Fruit fly (Drosophila melanogaster) whole organism, embryonic: ENCODE results near the gene Vsx2.
A peak's percentile ranks its signal among the peaks of the same experiment; 100 is the strongest.

Experiments
- CG10147 ChIP-seq: fragments of 200-800 bp; sonication (Bioruptor generic); optimal IDR thresholded peaks from 2 replicates; lab custom pipeline; 2019; ENCODE audit warnings: missing biosample characterization, mild to moderate bottlenecking, missing genetic modification characterization, moderate library complexity
- CG10979 ChIP-seq: fragments of 200-800 bp; sonication (Bioruptor generic); optimal IDR thresholded peaks from 2 replicates; lab custom pipeline; 2018; ENCODE audit warnings: missing biosample characterization, mild to moderate bottlenecking, missing genetic modification characterization, moderate library complexity
- CG11723 ChIP-seq: fragments of 200-800 bp; sonication (Bioruptor generic); optimal IDR thresholded peaks from 2 replicates; lab custom pipeline; 2017; ENCODE audit warnings: missing biosample characterization, mild to moderate bottlenecking, missing genetic modification characterization
- CG12299 ChIP-seq: fragments of 200-800 bp; sonication (Bioruptor generic); optimal IDR thresholded peaks from 2 replicates; lab custom pipeline; 2018; ENCODE audit warnings: missing biosample characterization, mild to moderate bottlenecking, missing genetic modification characterization
- CG13775 ChIP-seq: fragments of 200-800 bp; sonication (Bioruptor generic); optimal IDR thresholded peaks from 3 replicates; lab custom pipeline; 2017; ENCODE audit warnings: missing biosample characterization, mild to moderate bottlenecking, missing genetic modification characterization
- CG13894 ChIP-seq: fragments of 200-800 bp; sonication (Bioruptor generic); optimal IDR thresholded peaks from 3 replicates; lab custom pipeline; 2018; ENCODE audit warnings: missing biosample characterization, mild to moderate bottlenecking, missing genetic modification characterization, moderate library complexity
- CG15073 ChIP-seq: fragments of 200-800 bp; sonication (Bioruptor generic); optimal IDR thresholded peaks from 2 replicates; lab custom pipeline; 2016; ENCODE audit warnings: missing biosample characterization, missing genetic modification characterization
- CG16815 ChIP-seq: fragments of 200-800 bp; sonication (Bioruptor generic); optimal IDR thresholded peaks from 3 replicates; lab custom pipeline; 2017; ENCODE audit warnings: missing biosample characterization, mild to moderate bottlenecking, missing genetic modification characterization
- CG17328 ChIP-seq: fragments of 200-800 bp; sonication (Bioruptor generic); IDR thresholded peaks from 2 replicates; pipeline ENCODE4 v1.3.6; 2022; ENCODE audit warnings: missing biosample characterization, missing genetic modification characterization
- CG17568 ChIP-seq: fragments of 200-800 bp; sonication (Bioruptor generic); optimal IDR thresholded peaks from 2 replicates; lab custom pipeline; 2018; ENCODE audit warnings: missing biosample characterization, mild to moderate bottlenecking, missing genetic modification characterization, moderate library complexity
- CG18262 ChIP-seq: fragments of 200-800 bp; optimal IDR thresholded peaks from 3 replicates; lab custom pipeline; 2019; ENCODE audit warnings: missing biosample characterization, mild to moderate bottlenecking, missing genetic modification characterization, moderate library complexity
- CG30431 ChIP-seq: fragments of 200-800 bp; sonication (Bioruptor generic); optimal IDR thresholded peaks from 2 replicates; lab custom pipeline; 2017; ENCODE audit warnings: missing biosample characterization, missing genetic modification characterization
- CG31441 ChIP-seq: fragments of 200-800 bp; sonication (Bioruptor generic); IDR thresholded peaks from 2 replicates; pipeline ENCODE4 v1.3.6; 2022; ENCODE audit warnings: missing biosample characterization, missing genetic modification characterization
- CG4360 ChIP-seq: fragments of 200-800 bp; sonication (Bioruptor generic); IDR thresholded peaks from 2 replicates; pipeline ENCODE4 v1.3.6; 2022; ENCODE audit warnings: missing biosample characterization, missing genetic modification characterization
- CG5245 ChIP-seq: fragments of 200-800 bp; sonication (Bioruptor generic); optimal IDR thresholded peaks from 3 replicates; lab custom pipeline; 2016; ENCODE audit warnings: missing biosample characterization, missing genetic modification characterization
- CG9797 ChIP-seq: fragments of 200-800 bp; sonication (Bioruptor generic); optimal IDR thresholded peaks from 3 replicates; lab custom pipeline; 2018; ENCODE audit warnings: missing biosample characterization, mild to moderate bottlenecking, missing genetic modification characterization
- CTCF ChIP-seq: fragments of 200-800 bp; sonication (Bioruptor generic); optimal IDR thresholded peaks from 2 replicates; lab custom pipeline; 2017; ENCODE audit warnings: missing biosample characterization, mild to moderate bottlenecking, missing genetic modification characterization, moderate library complexity
- Chrac-16 ChIP-seq: fragments of 200-800 bp; sonication (Bioruptor generic); optimal IDR thresholded peaks from 3 replicates; lab custom pipeline; 2016; ENCODE audit warnings: missing biosample characterization, missing genetic modification characterization
- Dbx ChIP-seq: fragments of 200-800 bp; sonication (Bioruptor generic); IDR thresholded peaks from 3 replicates; pipeline ENCODE4 v1.3.6; 2022; ENCODE audit warnings: missing biosample characterization, missing genetic modification characterization
- Doc2 ChIP-seq: fragments of 200-800 bp; sonication (Bioruptor generic); IDR thresholded peaks from 2 replicates; pipeline ENCODE4 v1.3.6; 2022; ENCODE audit warnings: missing biosample characterization, missing genetic modification characterization
- Eip74EF ChIP-seq, 2 experiments: fragments of 200-800 bp in 1 of 2; fragments of >200 bp in 1 of 2; sonication (Bioruptor generic) in 1 of 2; optimal IDR thresholded peaks; 2 replicates each; lab custom pipeline; 2017 to 2019; ENCODE audit warnings: missing biosample characterization in 2 of 2, missing genetic modification characterization in 2 of 2, mild to moderate bottlenecking in 1 of 2, moderate library complexity in 1 of 2
- Elba2 ChIP-seq: fragments of 200-800 bp; sonication (Bioruptor generic); optimal IDR thresholded peaks from 3 replicates; lab custom pipeline; 2016; ENCODE audit warnings: missing biosample characterization, missing genetic modification characterization
- Gsc ChIP-seq: fragments of 200-800 bp; sonication (Bioruptor generic); IDR thresholded peaks from 2 replicates; pipeline ENCODE4 v1.3.6; 2022; ENCODE audit warnings: missing biosample characterization, missing genetic modification characterization
- H15 ChIP-seq: fragments of 200-800 bp; sonication (Bioruptor generic); IDR thresholded peaks from 3 replicates; pipeline ENCODE4 v1.3.6; 2022; ENCODE audit warnings: missing biosample characterization, missing genetic modification characterization
- Hmx ChIP-seq: fragments of 200-800 bp; sonication (Bioruptor generic); optimal IDR thresholded peaks from 2 replicates; lab custom pipeline; 2016; ENCODE audit warnings: missing biosample characterization, missing genetic modification characterization
- Lim3 ChIP-seq: fragments of 200-800 bp; sonication (Bioruptor generic); IDR thresholded peaks from 2 replicates; pipeline ENCODE4 v1.3.6; 2022; ENCODE audit warnings: missing biosample characterization, missing genetic modification characterization
- Meics ChIP-seq: fragments of 200-800 bp; sonication (Bioruptor generic); optimal IDR thresholded peaks from 2 replicates; lab custom pipeline; 2017; ENCODE audit warnings: missing biosample characterization, mild to moderate bottlenecking, missing genetic modification characterization
- Mes4 ChIP-seq: fragments of 200-800 bp; sonication (Bioruptor generic); optimal IDR thresholded peaks from 2 replicates; lab custom pipeline; 2016; ENCODE audit warnings: missing biosample characterization, missing genetic modification characterization
- NFAT ChIP-seq: fragments of 200-800 bp; sonication (Bioruptor generic); IDR thresholded peaks from 2 replicates; pipeline ENCODE4 v1.3.6; 2022; ENCODE audit warnings: missing biosample characterization, missing genetic modification characterization
- Nf-YA ChIP-seq: fragments of 200-800 bp; sonication (Bioruptor generic); IDR thresholded peaks from 2 replicates; pipeline ENCODE4 v1.3.6; 2022; ENCODE audit warnings: missing biosample characterization, missing genetic modification characterization
- Spps ChIP-seq: fragments of 200-800 bp; sonication (Bioruptor generic); optimal IDR thresholded peaks from 2 replicates; lab custom pipeline; 2018; ENCODE audit warnings: missing biosample characterization, mild to moderate bottlenecking, missing genetic modification characterization
- Sry-δ ChIP-seq: fragments of 200-800 bp; sonication (Bioruptor generic); optimal IDR thresholded peaks from 2 replicates; lab custom pipeline; 2016; ENCODE audit warnings: missing biosample characterization, missing genetic modification characterization
- Stat92E ChIP-seq, 3 experiments: fragments of >200 bp in 2 of 3; fragments of 200-800 bp in 1 of 3; sonication (Bioruptor generic) in 1 of 3; optimal IDR thresholded peaks; 2 replicates each; lab custom pipeline; 2017 to 2019; ENCODE audit warnings: missing biosample characterization in 3 of 3, missing genetic modification characterization in 3 of 3, mild to moderate bottlenecking in 1 of 3, moderate library complexity in 1 of 3
- TFAM ChIP-seq: fragments of 200-800 bp; sonication (Bioruptor generic); optimal IDR thresholded peaks from 2 replicates; lab custom pipeline; 2017; ENCODE audit warnings: missing biosample characterization, missing genetic modification characterization, inconsistent platforms
- Trl ChIP-seq, 3 experiments: fragments of >200 bp in 2 of 3; fragments of 200-800 bp in 1 of 3; sonication (Bioruptor generic) in 1 of 3; optimal IDR thresholded peaks; 2 replicates in 1 of 3; 3 replicates in 2 of 3; lab custom pipeline; 2016 to 2017; ENCODE audit warnings: missing biosample characterization in 1 of 3, missing genetic modification characterization in 1 of 3
- Xbp1 ChIP-seq: fragments of 200-800 bp; sonication (Bioruptor generic); optimal IDR thresholded peaks from 3 replicates; lab custom pipeline; 2016; ENCODE audit warnings: missing biosample characterization, mild to moderate bottlenecking, missing genetic modification characterization
- aop ChIP-seq: fragments of 200-800 bp; sonication (Bioruptor generic); IDR thresholded peaks from 2 replicates; pipeline ENCODE4 v1.3.6; 2022; ENCODE audit warnings: missing biosample characterization, missing genetic modification characterization
- ase ChIP-seq: fragments of 200-800 bp; sonication (Bioruptor generic); IDR thresholded peaks from 3 replicates; pipeline ENCODE4 v1.3.6; 2022; ENCODE audit warnings: missing biosample characterization, missing genetic modification characterization
- btn ChIP-seq: fragments of 200-800 bp; sonication (Bioruptor generic); optimal IDR thresholded peaks from 2 replicates; lab custom pipeline; 2016; ENCODE audit warnings: missing biosample characterization, missing genetic modification characterization
- cg ChIP-seq: fragments of 200-800 bp; sonication (Bioruptor generic); optimal IDR thresholded peaks from 3 replicates; lab custom pipeline; 2019; ENCODE audit warnings: missing biosample characterization, mild to moderate bottlenecking, missing genetic modification characterization, moderate library complexity
- eyg ChIP-seq: fragments of 200-800 bp; sonication (Bioruptor generic); optimal IDR thresholded peaks from 3 replicates; lab custom pipeline; 2016; ENCODE audit warnings: missing biosample characterization, missing genetic modification characterization
- gfzf ChIP-seq: fragments of 200-800 bp; sonication (Bioruptor generic); optimal IDR thresholded peaks from 2 replicates; lab custom pipeline; 2016; ENCODE audit warnings: missing biosample characterization, mild to moderate bottlenecking, missing genetic modification characterization, moderate library complexity
- ind ChIP-seq: fragments of 200-800 bp; sonication (Bioruptor generic); optimal IDR thresholded peaks from 3 replicates; lab custom pipeline; 2016; ENCODE audit warnings: missing biosample characterization, missing genetic modification characterization
- repo ChIP-seq: fragments of 200-800 bp; sonication (Bioruptor generic); optimal IDR thresholded peaks from 2 replicates; lab custom pipeline; 2016; ENCODE audit warnings: missing biosample characterization, missing genetic modification characterization
- seq ChIP-seq: fragments of 200-800 bp; sonication (Bioruptor generic); IDR thresholded peaks from 2 replicates; pipeline ENCODE4 v1.3.6; 2022; ENCODE audit warnings: missing biosample characterization, missing genetic modification characterization
- sim ChIP-seq: fragments of 200-800 bp; sonication (Bioruptor generic); IDR thresholded peaks from 2 replicates; pipeline ENCODE4 v1.3.6; 2022; ENCODE audit warnings: missing biosample characterization, missing genetic modification characterization
- tll ChIP-seq, 2 experiments: fragments of 200-800 bp in 1 of 2; fragments of >200 bp in 1 of 2; sonication (Bioruptor generic) in 1 of 2; optimal IDR thresholded peaks; 2 replicates each; lab custom pipeline; 2017 to 2019; ENCODE audit warnings: missing biosample characterization in 2 of 2, missing genetic modification characterization in 2 of 2, mild to moderate bottlenecking in 1 of 2, moderate library complexity in 1 of 2
- vvl ChIP-seq: fragments of 200-800 bp; sonication (Bioruptor generic); IDR thresholded peaks from 2 replicates; pipeline ENCODE4 v1.3.6; 2022; ENCODE audit warnings: missing biosample characterization, missing genetic modification characterization
- wor ChIP-seq: fragments of 200-800 bp; sonication (Bioruptor generic); IDR thresholded peaks from 2 replicates; pipeline ENCODE4 v1.3.6; 2022; ENCODE audit warnings: missing biosample characterization, missing genetic modification characterization

Gene Vsx2

dm6 chrX:5563929-5564328 is 3.9 kb upstream of the Vsx2 start (continued):
- TF ChIP-seq Xbp1 (GFP tag; lab: Kevin White, UChicago) (peak; percentile 31), btn (GFP tag; lab: Kevin White, UChicago) (peak; percentile 1), CG31441 (no peak), CG13775 (GFP tag; lab: Kevin White, UChicago) (peak; percentile 14), repo (GFP tag; lab: Kevin White, UChicago) (peak; percentile 14), CG18262 (tag; lab: Kevin White, UChicago) (peak; percentile 7), Chrac-16 (GFP tag; lab: Kevin White, UChicago) (peak; percentile 40), Dbx (GFP tag; lab: Robert Waterston, UW) (no peak), CG10979 (peak; percentile 27), CG30431 (GFP tag; lab: Kevin White, UChicago) (peak; percentile 1), CG16815 (GFP tag; lab: Kevin White, UChicago) (peak; percentile 35), aop (GFP tag; lab: Robert Waterston, UW) (no peak), Gsc (GFP tag; lab: Robert Waterston, UW) (0 out of 2 replicates have a peak, but pooled peaks have one; percentile 33), Eip74EF (GFP tag; optimal IDR thresholded peaks at IDR 0.05; lab: Kevin White, UChicago) (no peak), Meics (no peak)

- TF ChIP-seq TFAM (GFP tag; lab: Kevin White, UChicago), result no peak
- TF ChIP-seq Mes4 (GFP tag; lab: Kevin White, UChicago), result no peak
- no peak for TF ChIP-seq Trl (optimal IDR thresholded peaks at IDR 0.05; lab: Kevin White, UChicago)
- no peak for TF ChIP-seq Trl (GFP tag; optimal IDR thresholded peaks at IDR 0.05; lab: Kevin White, UChicago)
- no peak for TF ChIP-seq CG5245 (GFP tag; lab: Kevin White, UChicago)
- TF ChIP-seq CTCF (GFP tag; lab: Kevin White, UChicago), result peak; percentile 86
- TF ChIP-seq CG11723 (GFP tag; lab: Kevin White, UChicago), result no peak
- TF ChIP-seq Lim3 (GFP tag; lab: Robert Waterston, UW), result no peak
These were observed 3.4 kb upstream of the Vsx2 start for dm6 chrX:5563396-5563795.

dm6 chrX:5560503-5560902 is 520 bp upstream of the Vsx2 start:
- peak; percentile 68 for TF ChIP-seq Nf-YA (GFP tag; lab: Robert Waterston, UW)
- no peak for TF ChIP-seq CG15073 (GFP tag; lab: Kevin White, UChicago)
- no peak for TF ChIP-seq Spps (tag; lab: Kevin White, UChicago)
- TF ChIP-seq eyg (GFP tag; lab: Kevin White, UChicago), result no peak
- TF ChIP-seq Elba2 (GFP tag; lab: Kevin White, UChicago), result no peak
- no peak for TF ChIP-seq CG12299 (tag; lab: Kevin White, UChicago)
- TF ChIP-seq CG4360 (GFP tag; lab: Robert Waterston, UW), result 0 out of 2 replicates have a peak, but pooled peaks have one; percentile 22
- peak in 1 of 3 experiments; percentile 53 for TF ChIP-seq Stat92E (GFP tag; optimal IDR thresholded peaks at IDR 0.05; lab: Kevin White, UChicago)
- no peak for TF ChIP-seq Lim3 (GFP tag; lab: Robert Waterston, UW)
- TF ChIP-seq CG13894, result no peak
- TF ChIP-seq NFAT (GFP tag; lab: Robert Waterston, UW), result no peak
- no peak for TF ChIP-seq CG17568 (GFP tag; lab: Kevin White, UChicago)
- TF ChIP-seq Doc2, result no peak
- TF ChIP-seq ase (GFP tag; lab: Robert Waterston, UW), result no peak
- TF ChIP-seq H15 (GFP tag; lab: Robert Waterston, UW), result no peak
- TF ChIP-seq seq, result peak; percentile 76
- TF ChIP-seq sim, result no peak
- no peak for TF ChIP-seq Sry-δ (GFP tag; lab: Kevin White, UChicago)
- TF ChIP-seq wor (GFP tag; lab: Robert Waterston, UW), result no peak
- no peak for TF ChIP-seq CG17328
- peak; percentile 25 to 44 for TF ChIP-seq Trl (optimal IDR thresholded peaks at IDR 0.05; lab: Kevin White, UChicago)
- TF ChIP-seq Trl (GFP tag; optimal IDR thresholded peaks at IDR 0.05; lab: Kevin White, UChicago), result no peak
- TF ChIP-seq cg (GFP tag; lab: Kevin White, UChicago), result peak; percentile 99
- TF ChIP-seq ind (GFP tag; lab: Kevin White, UChicago), result no peak
- no peak for TF ChIP-seq CG10147
- no peak for TF ChIP-seq CG9797 (GFP tag; lab: Kevin White, UChicago)
- peak; percentile 22 to 97 for TF ChIP-seq tll (GFP tag; optimal IDR thresholded peaks at IDR 0.05; lab: Kevin White, UChicago)
- no peak for TF ChIP-seq gfzf (GFP tag; lab: Kevin White, UChicago)
- TF ChIP-seq vvl (GFP tag; lab: Robert Waterston, UW), result peak; percentile 64
- TF ChIP-seq Hmx, result no peak
